Fruit fly (Drosophila melanogaster) whole organism, embryonic: ENCODE results near the gene Fibp.

Source experiments
- B-H2 ChIP-seq: fragments of 200-800 bp; sonication (Bioruptor generic); optimal IDR thresholded peaks from 2 replicates; lab custom pipeline; 2018; ENCODE audit warnings: missing biosample characterization, mild to moderate bottlenecking, missing genetic modification characterization
- Bteb2 ChIP-seq: fragments of 200-800 bp; sonication (Bioruptor generic); optimal IDR thresholded peaks from 2 replicates; lab custom pipeline; 2016; ENCODE audit warnings: missing biosample characterization, missing genetic modification characterization
- CG10147 ChIP-seq: fragments of 200-800 bp; sonication (Bioruptor generic); optimal IDR thresholded peaks from 2 replicates; lab custom pipeline; 2019; ENCODE audit warnings: missing biosample characterization, mild to moderate bottlenecking, missing genetic modification characterization, moderate library complexity
- CG1024 ChIP-seq: fragments of 200-800 bp; sonication (Bioruptor generic); IDR thresholded peaks from 2 replicates; pipeline ENCODE4 v1.3.6; 2022; ENCODE audit warnings: missing biosample characterization, missing genetic modification characterization
- CG10366 ChIP-seq: fragments of 200-800 bp; sonication (Bioruptor generic); IDR thresholded peaks from 2 replicates; pipeline ENCODE4 v1.3.6; 2022; ENCODE audit warnings: missing biosample characterization, missing genetic modification characterization
- CG10979 ChIP-seq: fragments of 200-800 bp; sonication (Bioruptor generic); optimal IDR thresholded peaks from 2 replicates; lab custom pipeline; 2018; ENCODE audit warnings: missing biosample characterization, mild to moderate bottlenecking, missing genetic modification characterization, moderate library complexity
- CG13424 ChIP-seq: fragments of 200-800 bp; sonication (Bioruptor generic); optimal IDR thresholded peaks from 2 replicates; lab custom pipeline; 2019; ENCODE audit warnings: missing biosample characterization, mild to moderate bottlenecking, missing genetic modification characterization, moderate library complexity
- CG15696 ChIP-seq: fragments of 200-800 bp; sonication (Bioruptor generic); optimal IDR thresholded peaks from 2 replicates; lab custom pipeline; 2019; ENCODE audit warnings: missing biosample characterization, mild to moderate bottlenecking, missing genetic modification characterization, moderate library complexity
- CG1647 ChIP-seq: fragments of 200-800 bp; sonication (Bioruptor generic); optimal IDR thresholded peaks from 3 replicates; lab custom pipeline; 2016; ENCODE audit warnings: missing biosample characterization, missing genetic modification characterization
- CG16813 ChIP-seq: fragments of 200-800 bp; sonication (Bioruptor generic); IDR thresholded peaks from 3 replicates; pipeline ENCODE4 v1.3.6; 2022; ENCODE audit warnings: missing biosample characterization, missing genetic modification characterization; ENCODE audit not compliant: partially characterized antibody
- CG17385 ChIP-seq: fragments of 200-800 bp; sonication (Bioruptor generic); optimal IDR thresholded peaks from 3 replicates; lab custom pipeline; 2018; ENCODE audit warnings: missing biosample characterization, mild to moderate bottlenecking, missing genetic modification characterization
- CG1792 ChIP-seq: fragments of 200-800 bp; sonication (Bioruptor generic); optimal IDR thresholded peaks from 2 replicates; lab custom pipeline; 2016; ENCODE audit warnings: missing biosample characterization, missing genetic modification characterization
- CG18476 ChIP-seq: fragments of 200-800 bp; sonication (Bioruptor generic); optimal IDR thresholded peaks from 2 replicates; lab custom pipeline; 2016; ENCODE audit warnings: missing biosample characterization, mild to moderate bottlenecking, missing genetic modification characterization
- CG2116 ChIP-seq: fragments of 200-800 bp; sonication (Bioruptor generic); optimal IDR thresholded peaks from 3 replicates; lab custom pipeline; 2018; ENCODE audit warnings: missing biosample characterization, mild to moderate bottlenecking, missing genetic modification characterization
- CG30431 ChIP-seq: fragments of 200-800 bp; sonication (Bioruptor generic); optimal IDR thresholded peaks from 2 replicates; lab custom pipeline; 2017; ENCODE audit warnings: missing biosample characterization, missing genetic modification characterization
- CG31365 ChIP-seq: fragments of 200-800 bp; sonication (Bioruptor generic); optimal IDR thresholded peaks from 2 replicates; lab custom pipeline; 2018; ENCODE audit warnings: missing biosample characterization, mild to moderate bottlenecking, missing genetic modification characterization
- CG34224 ChIP-seq: fragments of 200-800 bp; sonication (Bioruptor generic); IDR thresholded peaks from 3 replicates; pipeline ENCODE4 v1.3.6; 2022; ENCODE audit warnings: missing biosample characterization, missing genetic modification characterization; ENCODE audit not compliant: partially characterized antibody
- CG34422 ChIP-seq: fragments of 200-800 bp; sonication (Bioruptor generic); IDR thresholded peaks from 3 replicates; pipeline ENCODE4 v1.3.6; 2022; ENCODE audit warnings: missing biosample characterization, missing genetic modification characterization
- CG5180 ChIP-seq: fragments of 200-800 bp; sonication (Bioruptor generic); optimal IDR thresholded peaks from 3 replicates; lab custom pipeline; 2017; ENCODE audit warnings: missing biosample characterization, missing genetic modification characterization, mild to moderate bottlenecking, moderate library complexity, missing genetic modification reagents
- CG5245 ChIP-seq: fragments of 200-800 bp; sonication (Bioruptor generic); optimal IDR thresholded peaks from 3 replicates; lab custom pipeline; 2016; ENCODE audit warnings: missing biosample characterization, missing genetic modification characterization
- CG6175 ChIP-seq: fragments of 200-800 bp; sonication (Bioruptor generic); IDR thresholded peaks from 3 replicates; pipeline ENCODE4 v1.3.6; 2022; ENCODE audit warnings: missing biosample characterization, missing genetic modification characterization
- CG8290 ChIP-seq, 3 experiments: fragments of 200-800 bp; sonication (Bioruptor generic); optimal IDR thresholded peaks; 2 replicates each; lab custom pipeline; 2016 to 2019; ENCODE audit warnings: missing biosample characterization in 3 of 3, missing genetic modification characterization in 3 of 3, mild to moderate bottlenecking in 2 of 3, moderate library complexity in 1 of 3
- CG9876 ChIP-seq: fragments of 200-800 bp; sonication (Bioruptor generic); optimal IDR thresholded peaks from 2 replicates; lab custom pipeline; 2016; ENCODE audit warnings: missing biosample characterization, missing genetic modification characterization
- Dp ChIP-seq: fragments of 200-800 bp; sonication (Bioruptor generic); optimal IDR thresholded peaks from 2 replicates; lab custom pipeline; 2018; ENCODE audit warnings: missing biosample characterization, mild to moderate bottlenecking, missing genetic modification characterization, moderate library complexity
- E2f1 ChIP-seq: fragments of 200-800 bp; sonication (Bioruptor generic); IDR thresholded peaks from 2 replicates; pipeline ENCODE4 v1.3.6; 2022; ENCODE audit warnings: missing biosample characterization, missing genetic modification characterization
- Fer1 ChIP-seq: fragments of 200-800 bp; sonication (Bioruptor generic); optimal IDR thresholded peaks from 2 replicates; lab custom pipeline; 2017; ENCODE audit warnings: missing biosample characterization, mild to moderate bottlenecking, missing genetic modification characterization
- Gug ChIP-seq: fragments of 200-800 bp; sonication (Bioruptor generic); IDR thresholded peaks from 4 replicates; pipeline ENCODE4 v1.3.6; 2022; ENCODE audit warnings: missing biosample characterization, missing genetic modification characterization
- H2.0 ChIP-seq: fragments of 200-800 bp; sonication (Bioruptor generic); IDR thresholded peaks from 2 replicates; pipeline ENCODE4 v1.3.6; 2022; ENCODE audit warnings: missing biosample characterization, missing genetic modification characterization
- HmgZ ChIP-seq: fragments of 200-800 bp; sonication (Bioruptor generic); optimal IDR thresholded peaks from 2 replicates; lab custom pipeline; 2018; ENCODE audit warnings: missing biosample characterization, mild to moderate bottlenecking, missing genetic modification characterization
- NfI ChIP-seq: fragments of 200-800 bp; sonication (Bioruptor generic); optimal IDR thresholded peaks from 3 replicates; lab custom pipeline; 2018; ENCODE audit warnings: missing biosample characterization, mild to moderate bottlenecking, missing genetic modification characterization, moderate library complexity
- amos ChIP-seq: fragments of 200-800 bp; sonication (Bioruptor generic); IDR thresholded peaks from 2 replicates; pipeline ENCODE4 v1.3.6; 2022; ENCODE audit warnings: missing biosample characterization, missing genetic modification characterization; ENCODE audit not compliant: partially characterized antibody
- btn ChIP-seq: fragments of 200-800 bp; sonication (Bioruptor generic); optimal IDR thresholded peaks from 2 replicates; lab custom pipeline; 2016; ENCODE audit warnings: missing biosample characterization, missing genetic modification characterization
- dm ChIP-seq: fragments of 200-800 bp; sonication (Bioruptor generic); optimal IDR thresholded peaks from 3 replicates; lab custom pipeline; 2016; ENCODE audit warnings: missing biosample characterization, missing genetic modification characterization
- eve ChIP-seq, 2 experiments: fragments of >200 bp; optimal IDR thresholded peaks; 2 replicates each; lab custom pipeline; 2017; ENCODE audit warnings: missing biosample characterization in 2 of 2, missing genetic modification characterization in 2 of 2
- fd64A ChIP-seq: fragments of 200-800 bp; sonication (Bioruptor generic); optimal IDR thresholded peaks from 3 replicates; lab custom pipeline; 2018; ENCODE audit warnings: missing biosample characterization, mild to moderate bottlenecking, missing genetic modification characterization
- h ChIP-seq: fragments of >200 bp; optimal IDR thresholded peaks from 2 replicates; lab custom pipeline; 2017
- hbn ChIP-seq: fragments of 200-800 bp; sonication (Bioruptor generic); IDR thresholded peaks from 2 replicates; pipeline ENCODE4 v1.3.6; 2022; ENCODE audit warnings: missing biosample characterization, missing genetic modification characterization; ENCODE audit not compliant: partially characterized antibody
- hkb ChIP-seq, 2 experiments: fragments of 200-800 bp in 1 of 2; fragments of >200 bp in 1 of 2; sonication (Bioruptor generic) in 1 of 2; IDR thresholded peaks in 1 of 2; optimal IDR thresholded peaks in 1 of 2; 2 replicates each; pipeline versions ENCODE4 v1.3.6 to Lab custom; 2017 to 2022; ENCODE audit warnings: missing biosample characterization in 1 of 2, missing genetic modification characterization in 1 of 2
- hth ChIP-seq: fragments of >200 bp; optimal IDR thresholded peaks from 2 replicates; lab custom pipeline; 2017; ENCODE audit warnings: inconsistent platforms
- jing ChIP-seq: fragments of 200-800 bp; sonication (Bioruptor generic); optimal IDR thresholded peaks from 2 replicates; lab custom pipeline; 2018; ENCODE audit warnings: missing biosample characterization, mild to moderate bottlenecking, missing genetic modification characterization
- maf-S ChIP-seq: fragments of 200-800 bp; sonication (Bioruptor generic); optimal IDR thresholded peaks from 2 replicates; lab custom pipeline; 2016; ENCODE audit warnings: missing biosample characterization, missing genetic modification characterization
- nom ChIP-seq: fragments of 200-800 bp; sonication (Bioruptor generic); optimal IDR thresholded peaks from 2 replicates; lab custom pipeline; 2017; ENCODE audit warnings: missing biosample characterization, missing genetic modification characterization, mild to moderate bottlenecking, moderate library complexity, missing genetic modification reagents
- p53 ChIP-seq: fragments of 200-800 bp; sonication (Bioruptor generic); optimal IDR thresholded peaks from 2 replicates; lab custom pipeline; 2016; ENCODE audit warnings: missing biosample characterization, missing genetic modification characterization
- pb ChIP-seq: fragments of 200-800 bp; sonication (Bioruptor generic); optimal IDR thresholded peaks from 3 replicates; lab custom pipeline; 2016; ENCODE audit warnings: missing biosample characterization, missing genetic modification characterization
- pros ChIP-seq: fragments of 200-800 bp; sonication (Bioruptor generic); optimal IDR thresholded peaks from 3 replicates; lab custom pipeline; 2019; ENCODE audit warnings: missing biosample characterization, mild to moderate bottlenecking, missing genetic modification characterization, moderate library complexity
- trem ChIP-seq: fragments of 200-800 bp; optimal IDR thresholded peaks from 3 replicates; lab custom pipeline; 2019; ENCODE audit warnings: missing biosample characterization, mild to moderate bottlenecking, missing genetic modification characterization, moderate library complexity
- ttk ChIP-seq: fragments of 200-800 bp; sonication (Bioruptor generic); IDR thresholded peaks from 2 replicates; pipeline ENCODE4 v2.1.2; 2022; ENCODE audit warnings: missing biosample characterization, missing genetic modification characterization
- tup ChIP-seq: fragments of 200-800 bp; sonication (Bioruptor generic); optimal IDR thresholded peaks from 2 replicates; lab custom pipeline; 2016; ENCODE audit warnings: missing biosample characterization, mild to moderate bottlenecking, missing genetic modification characterization, moderate library complexity
- wek ChIP-seq: fragments of 200-800 bp; sonication (Bioruptor generic); optimal IDR thresholded peaks from 3 replicates; lab custom pipeline; 2018; ENCODE audit warnings: missing biosample characterization, mild to moderate bottlenecking, missing genetic modification characterization, moderate library complexity
- zfh2 ChIP-seq: fragments of 200-800 bp; sonication (Bioruptor generic); optimal IDR thresholded peaks from 2 replicates; lab custom pipeline; 2016; ENCODE audit warnings: missing biosample characterization, missing genetic modification characterization

Fibp gene

dm6 chr3L:19807103-19807502, 10.7 kb downstream of the Fibp start, which contains the start of the genes CG14104 and Kap-alpha1 (continued):
- no peak for TF ChIP-seq eve (GFP tag; optimal IDR thresholded peaks at IDR 0.05; lab: Kevin White, UChicago)
- no peak for TF ChIP-seq CG30431 (GFP tag; lab: Kevin White, UChicago)
- TF ChIP-seq jing (GFP tag; lab: Kevin White, UChicago): no peak
- no peak for TF ChIP-seq zfh2
- no peak for TF ChIP-seq CG8290 (GFP tag; optimal IDR thresholded peaks at IDR 0.05; lab: Kevin White, UChicago)
- no peak for TF ChIP-seq CG8290 (tag; optimal IDR thresholded peaks at IDR 0.05; lab: Kevin White, UChicago)
- no peak for TF ChIP-seq NfI (GFP tag; lab: Kevin White, UChicago)
- TF ChIP-seq nom (GFP tag; lab: Kevin White, UChicago): peak; percentile 24
- peak; percentile 59 for TF ChIP-seq CG34224 (GFP tag; lab: Robert Waterston, UW)
- no peak for TF ChIP-seq CG31365 (tag; lab: Kevin White, UChicago)
- TF ChIP-seq CG10147 (GFP tag; lab: Kevin White, UChicago): no peak
- TF ChIP-seq CG17385 (GFP tag; lab: Kevin White, UChicago): no peak
- TF ChIP-seq E2f1 (GFP tag; lab: Robert Waterston, UW): no peak
- no peak for TF ChIP-seq CG5180 (GFP tag; lab: Kevin White, UChicago)
- no peak for TF ChIP-seq CG13424 (tag; lab: Kevin White, UChicago)
- TF ChIP-seq B-H2: no peak
- TF ChIP-seq trem (tag; lab: Kevin White, UChicago): peak; percentile 52
- TF ChIP-seq CG1647 (GFP tag; lab: Kevin White, UChicago): no peak
- peak; percentile 61 for TF ChIP-seq amos (GFP tag; lab: Robert Waterston, UW)
- TF ChIP-seq, all 482 proteins: peak for 76

dm6 chr3L:19805895-19806294, 11.9 kb downstream of the Fibp start, which contains the start of gene CG34116:
CG34116 (minus strand) TSS chr3L:19806036.
- TF ChIP-seq tup (GFP tag; lab: Kevin White, UChicago) (no peak), pros (GFP tag; lab: Kevin White, UChicago) (no peak), maf-S (GFP tag; lab: Kevin White, UChicago) (no peak), CG18476 (GFP tag; lab: Kevin White, UChicago) (no peak), pb (GFP tag; lab: Kevin White, UChicago) (no peak), CG10366 (GFP tag; lab: Robert Waterston, UW) (no peak), H2.0 (GFP tag; lab: Robert Waterston, UW) (no peak), h (lab: Kevin White, UChicago) (no peak), wek (GFP tag; lab: Kevin White, UChicago) (no peak), CG34422 (GFP tag; lab: Robert Waterston, UW) (peak; percentile 21; the same call in 1 of the 3 replicates), HmgZ (tag; lab: Kevin White, UChicago) (no peak), p53 (GFP tag; lab: Kevin White, UChicago) (no peak), Dp (GFP tag; lab: Kevin White, UChicago) (no peak), btn (GFP tag; lab: Kevin White, UChicago) (no peak), CG16813 (GFP tag; lab: Robert Waterston, UW) (peak; percentile 61), Gug (GFP tag; lab: Robert Waterston, UW) (no peak), CG2116 (peak; percentile 24), Bteb2 (no peak), fd64A (GFP tag; lab: Kevin White, UChicago) (no peak), CG1024 (GFP tag; lab: Robert Waterston, UW) (no peak), hbn (GFP tag; lab: Robert Waterston, UW) (peak; percentile 56), dm (no peak), ttk (GFP tag; lab: Robert Waterston, UW) (no peak), hth (lab: Kevin White, UChicago) (no peak), Fer1 (GFP tag; lab: Kevin White, UChicago) (no peak), CG17385 (GFP tag; lab: Kevin White, UChicago) (no peak), CG10979 (tag; lab: Kevin White, UChicago) (no peak), CG5245 (no peak), CG6175 (GFP tag; lab: Robert Waterston, UW) (no peak), hkb (optimal IDR thresholded peaks at IDR 0.05; lab: Kevin White, UChicago) (no peak), hkb (GFP tag; IDR thresholded peaks at IDR 0.05; lab: Robert Waterston, UW) (no peak), CG15696 (tag; lab: Kevin White, UChicago) (no peak), CG9876 (GFP tag; lab: Kevin White, UChicago) (no peak), CG1792 (GFP tag; lab: Kevin White, UChicago) (no peak)
